Fruit fly (Drosophila melanogaster) whole organism, embryonic: ENCODE data around the gene Ir94a.

Experiments
- Abd-B ChIP-seq: fragments of 200-800 bp; sonication (Bioruptor generic); optimal IDR thresholded peaks from 2 replicates; lab custom pipeline; 2018; ENCODE audit warnings: missing biosample characterization, mild to moderate bottlenecking, missing genetic modification characterization, moderate library complexity
- CG10321 ChIP-seq: fragments of 200-800 bp; sonication (Bioruptor generic); IDR thresholded peaks from 2 replicates; pipeline ENCODE4 v1.3.6; 2022; ENCODE audit warnings: missing biosample characterization, missing genetic modification characterization
- CG1233 ChIP-seq: fragments of 200-800 bp; sonication (Bioruptor generic); optimal IDR thresholded peaks from 4 replicates; lab custom pipeline; 2018; ENCODE audit warnings: missing biosample characterization, mild to moderate bottlenecking, missing genetic modification characterization
- CG13775 ChIP-seq: fragments of 200-800 bp; sonication (Bioruptor generic); optimal IDR thresholded peaks from 3 replicates; lab custom pipeline; 2017; ENCODE audit warnings: missing biosample characterization, mild to moderate bottlenecking, missing genetic modification characterization
- CG15479 ChIP-seq: fragments of 200-800 bp; sonication (Bioruptor generic); optimal IDR thresholded peaks from 3 replicates; lab custom pipeline; 2019; ENCODE audit warnings: missing biosample characterization, mild to moderate bottlenecking, missing genetic modification characterization, moderate library complexity
- CG30020 ChIP-seq: fragments of 200-800 bp; optimal IDR thresholded peaks from 2 replicates; lab custom pipeline; 2019; ENCODE audit warnings: missing biosample characterization, mild to moderate bottlenecking, missing genetic modification characterization, moderate library complexity
- CG31388 ChIP-seq: fragments of 200-800 bp; sonication (Bioruptor generic); optimal IDR thresholded peaks from 2 replicates; lab custom pipeline; 2016; ENCODE audit warnings: missing biosample characterization, missing genetic modification characterization
- CG3163 ChIP-seq: fragments of 200-800 bp; sonication (Bioruptor generic); optimal IDR thresholded peaks from 3 replicates; lab custom pipeline; 2016; ENCODE audit warnings: missing biosample characterization, missing genetic modification characterization
- CG4707 ChIP-seq: fragments of 200-800 bp; sonication (Bioruptor generic); optimal IDR thresholded peaks from 2 replicates; lab custom pipeline; 2018; ENCODE audit warnings: missing biosample characterization, mild to moderate bottlenecking, missing genetic modification characterization, moderate library complexity
- CG5180 ChIP-seq: fragments of 200-800 bp; sonication (Bioruptor generic); optimal IDR thresholded peaks from 3 replicates; lab custom pipeline; 2017; ENCODE audit warnings: missing biosample characterization, missing genetic modification characterization, mild to moderate bottlenecking, moderate library complexity, missing genetic modification reagents
- CG6765 ChIP-seq: fragments of 200-800 bp; sonication (Bioruptor generic); optimal IDR thresholded peaks from 3 replicates; lab custom pipeline; 2017; ENCODE audit warnings: missing biosample characterization, mild to moderate bottlenecking, missing genetic modification characterization
- CG6854 ChIP-seq: fragments of 200-800 bp; sonication (Bioruptor generic); optimal IDR thresholded peaks from 3 replicates; lab custom pipeline; 2017; ENCODE audit warnings: missing biosample characterization, mild to moderate bottlenecking, missing genetic modification characterization
- CG7357 ChIP-seq: fragments of 200-800 bp; sonication (Bioruptor generic); IDR thresholded peaks from 3 replicates; pipeline ENCODE4 v1.3.6; 2022; ENCODE audit warnings: missing biosample characterization, missing genetic modification characterization
- CG8765 ChIP-seq: fragments of 200-800 bp; sonication (Bioruptor generic); IDR thresholded peaks from 2 replicates; pipeline ENCODE4 v1.3.6; 2022; ENCODE audit warnings: missing biosample characterization, missing genetic modification characterization
- D19A ChIP-seq: fragments of 200-800 bp; optimal IDR thresholded peaks from 3 replicates; lab custom pipeline; 2019; ENCODE audit warnings: missing biosample characterization, mild to moderate bottlenecking, missing genetic modification characterization, moderate library complexity
- Dek ChIP-seq: fragments of 200-800 bp; sonication (Bioruptor generic); optimal IDR thresholded peaks from 3 replicates; lab custom pipeline; 2019; ENCODE audit warnings: missing biosample characterization, mild to moderate bottlenecking, missing genetic modification characterization, moderate library complexity
- Elba2 ChIP-seq: fragments of 200-800 bp; sonication (Bioruptor generic); optimal IDR thresholded peaks from 3 replicates; lab custom pipeline; 2016; ENCODE audit warnings: missing biosample characterization, missing genetic modification characterization
- Lim3 ChIP-seq: fragments of 200-800 bp; sonication (Bioruptor generic); IDR thresholded peaks from 2 replicates; pipeline ENCODE4 v1.3.6; 2022; ENCODE audit warnings: missing biosample characterization, missing genetic modification characterization
- MBD-R2 ChIP-seq: fragments of 200-800 bp; sonication (Bioruptor generic); IDR thresholded peaks from 2 replicates; pipeline ENCODE4 v1.3.6; 2022; ENCODE audit warnings: missing biosample characterization, missing genetic modification characterization
- Neu2 ChIP-seq: fragments of 200-800 bp; sonication (Bioruptor generic); optimal IDR thresholded peaks from 3 replicates; lab custom pipeline; 2016; ENCODE audit warnings: missing biosample characterization, missing genetic modification characterization, borderline replicate concordance
- Oaz ChIP-seq: fragments of 200-800 bp; sonication (Bioruptor generic); IDR thresholded peaks from 2 replicates; pipeline ENCODE4 v1.3.6; 2022; ENCODE audit warnings: missing biosample characterization, missing genetic modification characterization
- Oli ChIP-seq: fragments of 200-800 bp; sonication (Bioruptor generic); optimal IDR thresholded peaks from 2 replicates; lab custom pipeline; 2018; ENCODE audit warnings: missing biosample characterization, mild to moderate bottlenecking, missing genetic modification characterization, moderate library complexity
- Opbp ChIP-seq: fragments of 200-800 bp; sonication (Bioruptor generic); IDR thresholded peaks from 3 replicates; pipeline ENCODE4 v1.3.6; 2022; ENCODE audit warnings: missing biosample characterization, missing genetic modification characterization; ENCODE audit not compliant: partially characterized antibody
- Rfx ChIP-seq: fragments of 200-800 bp; sonication (Bioruptor generic); IDR thresholded peaks from 2 replicates; pipeline ENCODE4 v1.3.6; 2022; ENCODE audit warnings: missing biosample characterization, missing genetic modification characterization
- TFAM ChIP-seq: fragments of 200-800 bp; sonication (Bioruptor generic); optimal IDR thresholded peaks from 2 replicates; lab custom pipeline; 2017; ENCODE audit warnings: missing biosample characterization, missing genetic modification characterization, inconsistent platforms
- Xbp1 ChIP-seq: fragments of 200-800 bp; sonication (Bioruptor generic); optimal IDR thresholded peaks from 3 replicates; lab custom pipeline; 2016; ENCODE audit warnings: missing biosample characterization, mild to moderate bottlenecking, missing genetic modification characterization
- ac ChIP-seq: fragments of 200-800 bp; sonication (Bioruptor generic); optimal IDR thresholded peaks from 3 replicates; lab custom pipeline; 2017; ENCODE audit warnings: missing biosample characterization, mild to moderate bottlenecking, missing genetic modification characterization
- bsh ChIP-seq, 2 experiments: fragments of 200-800 bp; sonication (Bioruptor generic); optimal IDR thresholded peaks; 2 replicates each; lab custom pipeline; 2017 to 2018; ENCODE audit warnings: mild to moderate bottlenecking in 2 of 2, missing biosample characterization in 2 of 2, missing genetic modification characterization in 2 of 2, moderate library complexity in 1 of 2
- chif ChIP-seq, 2 experiments: fragments of 200-800 bp; sonication (Bioruptor generic); optimal IDR thresholded peaks; 3 replicates each; lab custom pipeline; 2016; ENCODE audit warnings: missing biosample characterization in 2 of 2, missing genetic modification characterization in 2 of 2
- chn ChIP-seq: fragments of 200-800 bp; sonication (Bioruptor generic); optimal IDR thresholded peaks from 2 replicates; lab custom pipeline; 2016; ENCODE audit warnings: missing biosample characterization, missing genetic modification characterization
- da ChIP-seq: fragments of 200-800 bp; sonication (Bioruptor generic); optimal IDR thresholded peaks from 2 replicates; lab custom pipeline; 2016; ENCODE audit warnings: missing biosample characterization, missing genetic modification characterization
- dimm ChIP-seq: fragments of 200-800 bp; sonication (Bioruptor generic); IDR thresholded peaks from 2 replicates; pipeline ENCODE4 v1.3.6; 2022; ENCODE audit warnings: missing biosample characterization, missing genetic modification characterization
- fd102C ChIP-seq: fragments of 200-800 bp; sonication (Bioruptor generic); optimal IDR thresholded peaks from 2 replicates; lab custom pipeline; 2018; ENCODE audit warnings: missing biosample characterization, mild to moderate bottlenecking, missing genetic modification characterization, moderate library complexity
- fd96Cb ChIP-seq: fragments of 200-800 bp; sonication (Bioruptor generic); optimal IDR thresholded peaks from 2 replicates; lab custom pipeline; 2018; ENCODE audit warnings: missing biosample characterization, mild to moderate bottlenecking, missing genetic modification characterization, moderate library complexity
- fu2 ChIP-seq: fragments of 200-800 bp; sonication (Bioruptor generic); optimal IDR thresholded peaks from 2 replicates; lab custom pipeline; 2016; ENCODE audit warnings: missing biosample characterization, missing genetic modification characterization
- gce ChIP-seq: fragments of 200-800 bp; sonication (Bioruptor generic); IDR thresholded peaks from 3 replicates; pipeline ENCODE4 v1.3.6; 2022; ENCODE audit warnings: missing biosample characterization, missing genetic modification characterization
- grau ChIP-seq: fragments of 200-800 bp; optimal IDR thresholded peaks from 3 replicates; lab custom pipeline; 2019; ENCODE audit warnings: missing biosample characterization, mild to moderate bottlenecking, missing genetic modification characterization, moderate library complexity
- hb ChIP-seq: fragments of 200-800 bp; sonication (Bioruptor generic); IDR thresholded peaks from 3 replicates; pipeline ENCODE4 v1.3.6; 2022; ENCODE audit warnings: missing biosample characterization, missing genetic modification characterization; ENCODE audit not compliant: partially characterized antibody
- jumu ChIP-seq: fragments of 200-800 bp; sonication (Bioruptor generic); optimal IDR thresholded peaks from 3 replicates; lab custom pipeline; 2016; ENCODE audit warnings: missing biosample characterization, missing genetic modification characterization
- nerfin-1 ChIP-seq: fragments of 200-800 bp; sonication (Bioruptor generic); optimal IDR thresholded peaks from 3 replicates; lab custom pipeline; 2019; ENCODE audit warnings: missing biosample characterization, mild to moderate bottlenecking, missing genetic modification characterization, moderate library complexity
- org-1 ChIP-seq: fragments of 200-800 bp; sonication (Bioruptor generic); optimal IDR thresholded peaks from 2 replicates; lab custom pipeline; 2017; ENCODE audit warnings: missing biosample characterization, missing genetic modification characterization
- otp ChIP-seq: fragments of 200-800 bp; sonication (Bioruptor generic); IDR thresholded peaks from 3 replicates; pipeline ENCODE4, ENCODE4 v1.3.6; 2022; ENCODE audit warnings: missing biosample characterization, missing genetic modification characterization
- pita ChIP-seq: fragments of 200-800 bp; sonication (Bioruptor generic); optimal IDR thresholded peaks from 2 replicates; lab custom pipeline; 2017; ENCODE audit warnings: missing biosample characterization, mild to moderate bottlenecking, missing genetic modification characterization
- pnt ChIP-seq: fragments of 200-800 bp; sonication (Bioruptor generic); optimal IDR thresholded peaks from 3 replicates; lab custom pipeline; 2016; ENCODE audit warnings: missing biosample characterization, missing genetic modification characterization
- repo ChIP-seq: fragments of 200-800 bp; sonication (Bioruptor generic); optimal IDR thresholded peaks from 2 replicates; lab custom pipeline; 2016; ENCODE audit warnings: missing biosample characterization, missing genetic modification characterization
- row ChIP-seq: fragments of 200-800 bp; sonication (Bioruptor generic); IDR thresholded peaks from 3 replicates; pipeline ENCODE4 v1.3.6; 2022; ENCODE audit warnings: missing biosample characterization, missing genetic modification characterization
- ttk ChIP-seq: fragments of 200-800 bp; sonication (Bioruptor generic); IDR thresholded peaks from 2 replicates; pipeline ENCODE4 v2.1.2; 2022; ENCODE audit warnings: missing biosample characterization, missing genetic modification characterization
- zen ChIP-seq: fragments of 200-800 bp; sonication (Bioruptor generic); optimal IDR thresholded peaks from 3 replicates; lab custom pipeline; 2018; ENCODE audit warnings: missing biosample characterization, mild to moderate bottlenecking, missing genetic modification characterization, moderate library complexity

The Ir94a gene

DNA sequence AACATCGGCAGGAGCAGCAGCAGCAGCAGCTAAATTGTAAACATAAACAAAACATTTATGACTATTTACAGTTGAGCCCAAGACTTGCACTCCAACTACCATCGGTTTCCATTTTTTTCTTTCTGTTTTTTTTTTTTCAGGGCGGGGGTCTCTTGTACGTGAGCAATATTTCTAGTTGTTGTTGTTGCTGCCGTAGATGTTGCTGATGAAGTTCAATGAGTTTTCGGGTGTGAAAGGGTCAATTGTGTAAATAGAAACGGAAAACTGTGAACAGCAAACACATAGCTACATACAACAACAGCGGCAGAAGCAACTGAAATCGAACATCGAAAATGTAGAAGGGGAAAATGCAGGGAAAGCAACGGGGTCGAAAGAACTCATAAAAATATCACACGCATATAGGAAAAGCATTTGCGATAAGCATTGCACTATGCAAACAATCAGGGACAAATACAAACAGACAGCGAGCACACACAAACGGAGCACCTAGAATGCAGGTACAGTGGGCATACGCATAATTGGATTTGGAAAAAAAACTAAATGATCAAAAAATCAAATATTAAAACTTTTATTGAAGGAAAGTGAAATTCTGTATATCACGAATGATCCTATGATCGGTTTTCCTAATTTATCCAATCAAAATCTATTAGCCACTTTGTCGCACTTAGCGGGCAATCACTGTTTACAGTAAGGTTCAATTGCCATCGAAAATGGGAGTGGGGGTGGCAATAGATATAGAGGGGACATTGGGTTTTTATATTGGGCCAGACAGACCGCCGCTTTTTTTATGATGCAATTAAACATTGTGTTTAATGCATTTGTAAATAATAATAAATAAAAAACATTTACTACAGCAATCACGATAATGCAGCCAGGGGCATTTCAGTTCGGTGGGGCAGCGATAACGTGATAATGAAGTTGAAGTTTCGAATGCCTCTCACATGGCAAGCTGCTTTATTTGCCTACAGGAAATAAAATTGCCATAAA is 32.5 kb downstream of the Ir94a start (continued):
- peak; percentile 85 for TF ChIP-seq fd96Cb
- TF ChIP-seq zen (tag; lab: Kevin White, UChicago), result peak; percentile 88
- peak; percentile 37 for TF ChIP-seq CG5180 (GFP tag; lab: Kevin White, UChicago)
- TF ChIP-seq Oaz (GFP tag; lab: Robert Waterston, UW), result no peak
- TF ChIP-seq Neu2 (GFP tag; lab: Kevin White, UChicago), result peak; percentile 60
- TF ChIP-seq CG8765, result peak; percentile 81
- peak; percentile 57 for TF ChIP-seq CG1233 (GFP tag; lab: Kevin White, UChicago)
- peak; percentile 86 for TF ChIP-seq otp (GFP tag; lab: Robert Waterston, UW)
- peak; percentile 25 for TF ChIP-seq CG6854 (GFP tag; lab: Kevin White, UChicago)
- TF ChIP-seq Xbp1, result peak; percentile 72
- peak; percentile 15 for TF ChIP-seq CG3163 (GFP tag; lab: Kevin White, UChicago)
- peak; percentile 77 for TF ChIP-seq Oli (tag; lab: Kevin White, UChicago)
- peak; percentile 80 for TF ChIP-seq jumu
- no peak for TF ChIP-seq Elba2 (GFP tag; lab: Kevin White, UChicago)
- TF ChIP-seq Lim3 (GFP tag; lab: Robert Waterston, UW), result peak; percentile 33; the same call in 1 of the 2 replicates
- TF ChIP-seq da (GFP tag; lab: Kevin White, UChicago), result peak; percentile 22
- peak; percentile 64 for TF ChIP-seq chn (GFP tag; lab: Kevin White, UChicago)
- TF ChIP-seq CG7357 (GFP tag; lab: Robert Waterston, UW), result peak; percentile 67; the same call in 2 of the 3 replicates
- peak; percentile 78; the same call in 1 of the 3 replicates for TF ChIP-seq gce (GFP tag; lab: Robert Waterston, UW)
- peak; percentile 91 for TF ChIP-seq row (GFP tag; lab: Robert Waterston, UW)
- peak; percentile 73 for TF ChIP-seq ac (GFP tag; lab: Kevin White, UChicago)
- TF ChIP-seq Opbp (GFP tag; lab: Robert Waterston, UW), result no peak
- TF ChIP-seq fd102C, result peak; percentile 65
- peak; percentile 74 for TF ChIP-seq CG4707 (GFP tag; lab: Kevin White, UChicago)
- peak; percentile 84 for TF ChIP-seq nerfin-1 (tag; lab: Kevin White, UChicago)
- TF ChIP-seq grau (tag; lab: Kevin White, UChicago), result peak; percentile 98
- no peak for TF ChIP-seq TFAM (GFP tag; lab: Kevin White, UChicago)
- peak; percentile 57 for TF ChIP-seq CG13775 (GFP tag; lab: Kevin White, UChicago)
- TF ChIP-seq ttk (GFP tag; lab: Robert Waterston, UW), result peak; percentile 87
- peak; percentile 79 for TF ChIP-seq CG15479 (GFP tag; lab: Kevin White, UChicago)
- peak; percentile 33 for TF ChIP-seq repo
- TF ChIP-seq CG30020, result peak; percentile 12
- TF ChIP-seq D19A (tag; lab: Kevin White, UChicago), result peak; percentile 76
- no peak for TF ChIP-seq CG31388
- TF ChIP-seq fu2 (GFP tag; lab: Kevin White, UChicago), result no peak
- TF ChIP-seq dimm (GFP tag; lab: Robert Waterston, UW), result peak; percentile 64
- TF ChIP-seq pnt, result peak; percentile 78
- TF ChIP-seq Rfx (GFP tag; lab: Robert Waterston, UW), result peak; percentile 28; the same call in 1 of the 2 replicates
- TF ChIP-seq hb, result no peak
- no peak for TF ChIP-seq CG10321 (GFP tag; lab: Robert Waterston, UW)
- no peak for TF ChIP-seq MBD-R2 (GFP tag; lab: Robert Waterston, UW)
- TF ChIP-seq bsh (GFP tag; optimal IDR thresholded peaks at IDR 0.05; lab: Kevin White, UChicago), result peak in 1 of 2 experiments; percentile 90
- no peak for TF ChIP-seq pita (GFP tag; lab: Kevin White, UChicago)
- no peak for TF ChIP-seq Dek (tag; lab: Kevin White, UChicago)
- no peak for TF ChIP-seq CG6765
- peak; percentile 65 for TF ChIP-seq org-1 (GFP tag; lab: Kevin White, UChicago)
- peak; percentile 61 to 75 for TF ChIP-seq chif (GFP tag; optimal IDR thresholded peaks at IDR 0.05; lab: Kevin White, UChicago)
- TF ChIP-seq Abd-B, result peak; percentile 76
